ENCODE assay signal across 7 worm cellular contexts in genomic region chrV:14366487-14366962, ce11.
TF ChIP-seq lines count a peak whose summit lies in the region.

No protein-coding gene starts in this region.

TF ChIP-seq in whole organism, L1 larva, 84 proteins besides CTCF, POLR2A, EP300 and RAD21 (continues in another document):
- TF ChIP-seq lin-14 (GFP tag; optimal IDR thresholded peaks at IDR 0.05; lab: Kevin White, UChicago) (peak; percentile 66), hlh-4 (tag; optimal IDR thresholded peaks at IDR 0.05; lab: Kevin White, UChicago) (no peak), mef-2 (tag; optimal IDR thresholded peaks at IDR 0.05; lab: Kevin White, UChicago) (no peak), ceh-82 (tag; optimal IDR thresholded peaks at IDR 0.05; lab: Kevin White, UChicago) (peak in 1 of 3 experiments; percentile 18), blmp-1 (tag; optimal IDR thresholded peaks at IDR 0.05; lab: Kevin White, UChicago) (no peak), jun-1 (tag; optimal IDR thresholded peaks at IDR 0.05; lab: Kevin White, UChicago) (peak; percentile 60), lin-35 (GFP tag; optimal IDR thresholded peaks at IDR 0.05; lab: Kevin White, UChicago) (peak in 1 of 2 experiments; percentile 2), egl-27 (tag; optimal IDR thresholded peaks at IDR 0.05; lab: Kevin White, UChicago) (no peak), ceh-8 (GFP tag; optimal IDR thresholded peaks at IDR 0.05; lab: Kevin White, UChicago) (no peak), ceh-88 (GFP tag; IDR thresholded peaks at IDR 0.05; lab: Robert Waterston, UW) (no peak), C34B4.2 (tag; optimal IDR thresholded peaks at IDR 0.05; lab: Kevin White, UChicago) (no peak), ceh-63 (GFP tag; optimal IDR thresholded peaks at IDR 0.05; lab: Kevin White, UChicago) (no peak), fkh-10 (GFP tag; optimal IDR thresholded peaks at IDR 0.05; lab: Kevin White, UChicago) (peak; percentile 66)

TF ChIP-seq in whole organism, L2 larva, 48 proteins besides CTCF, POLR2A, EP300 and RAD21 (continues in another document):
- TF ChIP-seq alr-1 (tag; optimal IDR thresholded peaks at IDR 0.05; lab: Kevin White, UChicago): no peak
- TF ChIP-seq elt-3 (tag; optimal IDR thresholded peaks at IDR 0.05; lab: Kevin White, UChicago): no peak
- no peak for TF ChIP-seq nhr-129 (tag; optimal IDR thresholded peaks at IDR 0.05; lab: Kevin White, UChicago)
- peak; percentile 8 for TF ChIP-seq snpc-4 (tag; optimal IDR thresholded peaks at IDR 0.05; lab: Kevin White, UChicago)
- TF ChIP-seq sma-9 (GFP tag; optimal IDR thresholded peaks at IDR 0.05; lab: Kevin White, UChicago): peak; percentile 89
- no peak for TF ChIP-seq sma-9 (tag; optimal IDR thresholded peaks at IDR 0.05; lab: Kevin White, UChicago)
- peak; percentile 69 for TF ChIP-seq peb-1 (tag; optimal IDR thresholded peaks at IDR 0.05; lab: Kevin White, UChicago)
- no peak for TF ChIP-seq gmeb-1 (tag; optimal IDR thresholded peaks at IDR 0.05; lab: Kevin White, UChicago)
- TF ChIP-seq dmd-4 (tag; optimal IDR thresholded peaks at IDR 0.05; lab: Kevin White, UChicago): no peak
- TF ChIP-seq R02D3.7 (tag; optimal IDR thresholded peaks at IDR 0.05; lab: Kevin White, UChicago): no peak
- no peak for TF ChIP-seq ZK546.5 (tag; optimal IDR thresholded peaks at IDR 0.05; lab: Kevin White, UChicago)
- TF ChIP-seq ztf-4 (tag; optimal IDR thresholded peaks at IDR 0.05; lab: Kevin White, UChicago): no peak
- TF ChIP-seq ztf-1 (GFP tag; conservative IDR thresholded peaks at IDR 0.05; lab: Robert Waterston, UW): no peak
- peak; percentile 46 for TF ChIP-seq sma-3 (GFP tag; optimal IDR thresholded peaks at IDR 0.05; lab: Kevin White, UChicago)

TF ChIP-seq in whole organism, L3 larva, 47 proteins besides CTCF, POLR2A, EP300 and RAD21 (continues in another document):
- TF ChIP-seq unc-62 (GFP tag; optimal IDR thresholded peaks at IDR 0.05; lab: Kevin White, UChicago): peak; percentile 85
- TF ChIP-seq hmg-11 (tag; optimal IDR thresholded peaks at IDR 0.05; lab: Kevin White, UChicago): peak; percentile 83
- TF ChIP-seq fkh-10 (GFP tag; optimal IDR thresholded peaks at IDR 0.05; lab: Kevin White, UChicago): no peak
- peak; percentile 32 for TF ChIP-seq elt-2 (tag; optimal IDR thresholded peaks at IDR 0.05; lab: Kevin White, UChicago)
- no peak for TF ChIP-seq nhr-28 (tag; optimal IDR thresholded peaks at IDR 0.05; lab: Kevin White, UChicago)
- TF ChIP-seq lsy-12 (tag; optimal IDR thresholded peaks at IDR 0.05; lab: Kevin White, UChicago): peak; percentile 86
- TF ChIP-seq nhr-43 (tag; optimal IDR thresholded peaks at IDR 0.05; lab: Kevin White, UChicago; ENCODE audit: poor library complexity, severe bottlenecking): peak; percentile 74
- TF ChIP-seq zag-1 (tag; optimal IDR thresholded peaks at IDR 0.05; lab: Kevin White, UChicago): peak; percentile 65
- peak; percentile 24 for TF ChIP-seq lin-15B (tag; optimal IDR thresholded peaks at IDR 0.05; lab: Kevin White, UChicago)
- TF ChIP-seq ceh-9 (tag; optimal IDR thresholded peaks at IDR 0.05; lab: Kevin White, UChicago): no peak
- TF ChIP-seq R02D3.7 (tag; optimal IDR thresholded peaks at IDR 0.05; lab: Kevin White, UChicago): peak; percentile 52
- peak; percentile 44 for TF ChIP-seq snpc-4 (tag; optimal IDR thresholded peaks at IDR 0.05; lab: Kevin White, UChicago)
- peak; percentile 70 for TF ChIP-seq mdl-1 (tag; optimal IDR thresholded peaks at IDR 0.05; lab: Kevin White, UChicago)

TF ChIP-seq in whole organism, L4 larva, 104 proteins besides CTCF, POLR2A, EP300 and RAD21 (continues in another document):
- TF ChIP-seq nhr-76 (tag; optimal IDR thresholded peaks at IDR 0.05; lab: Kevin White, UChicago) (no peak), madf-5 (GFP tag; IDR thresholded peaks at IDR 0.05; lab: Robert Waterston, UW) (no peak), ZK546.5 (tag; optimal IDR thresholded peaks at IDR 0.05; lab: Kevin White, UChicago) (no peak), T20F7.1 (GFP tag; optimal IDR thresholded peaks at IDR 0.05; lab: Kevin White, UChicago) (no peak), nhr-41 (GFP tag; IDR thresholded peaks at IDR 0.05; lab: Robert Waterston, UW) (no peak), ceh-28 (tag; optimal IDR thresholded peaks at IDR 0.05; lab: Kevin White, UChicago) (no peak), D1046.2 (GFP tag; IDR thresholded peaks at IDR 0.05; lab: Robert Waterston, UW) (no peak), ceh-62 (tag; optimal IDR thresholded peaks at IDR 0.05; lab: Kevin White, UChicago) (no peak), F44E2.7 (GFP tag; IDR thresholded peaks at IDR 0.05; lab: Robert Waterston, UW) (no peak), arid-1 (GFP tag; conservative IDR thresholded peaks at IDR 0.05; lab: Robert Waterston, UW) (peak; percentile 50; the same call in 1 of the 2 replicates), spr-3 (GFP tag; optimal IDR thresholded peaks at IDR 0.05; lab: Kevin White, UChicago) (peak; percentile 33), rbr-2 (tag; optimal IDR thresholded peaks at IDR 0.05; lab: Kevin White, UChicago) (peak; percentile 87), daf-19 (GFP tag; conservative IDR thresholded peaks at IDR 0.05; lab: Robert Waterston, UW) (no peak), jun-1 (tag; optimal IDR thresholded peaks at IDR 0.05; lab: Kevin White, UChicago) (no peak), tag-97 (GFP tag; IDR thresholded peaks at IDR 0.05; lab: Robert Waterston, UW) (no peak)

TF ChIP-seq in whole organism, early embryonic, 17 proteins besides CTCF, POLR2A, EP300 and RAD21:
- TF ChIP-seq aly-1 (tag; optimal IDR thresholded peaks at IDR 0.05; lab: Kevin White, UChicago) (peak; percentile 16), ceh-36 (tag; optimal IDR thresholded peaks at IDR 0.05; lab: Kevin White, UChicago) (no peak), ets-7 (tag; optimal IDR thresholded peaks at IDR 0.05; lab: Kevin White, UChicago) (no peak), flt-1 (GFP tag; IDR thresholded peaks at IDR 0.05; lab: Robert Waterston, UW) (no peak), hmg-4 (GFP tag; optimal IDR thresholded peaks at IDR 0.05; lab: Kevin White, UChicago) (no peak)
TF ChIP-seq in whole organism, early embryonic: peak in this region for 1.

TF ChIP-seq in whole organism, late embryonic, 69 proteins besides CTCF, POLR2A, EP300 and RAD21:
- TF ChIP-seq pag-3 (tag; optimal IDR thresholded peaks at IDR 0.05; lab: Kevin White, UChicago; ENCODE audit: borderline replicate concordance): no peak
- TF ChIP-seq mec-3 (tag; optimal IDR thresholded peaks at IDR 0.05; lab: Kevin White, UChicago; ENCODE audit: borderline replicate concordance): peak; percentile 55
- no peak for TF ChIP-seq T23F11.4 (GFP tag; optimal IDR thresholded peaks at IDR 0.05; lab: Kevin White, UChicago)
- no peak for TF ChIP-seq ttx-3 (tag; optimal IDR thresholded peaks at IDR 0.05; lab: Kevin White, UChicago)
- peak; percentile 1 for TF ChIP-seq dmd-4 (tag; optimal IDR thresholded peaks at IDR 0.05; lab: Kevin White, UChicago; ENCODE audit: borderline replicate concordance)
- peak; percentile 42 for TF ChIP-seq C08G9.2 (tag; optimal IDR thresholded peaks at IDR 0.05; lab: Kevin White, UChicago)
- TF ChIP-seq ref-2 (tag; optimal IDR thresholded peaks at IDR 0.05; lab: Kevin White, UChicago): peak; percentile 15
- peak; percentile 2 for TF ChIP-seq sdc-2 (tag; optimal IDR thresholded peaks at IDR 0.05; lab: Kevin White, UChicago)

TF ChIP-seq in whole organism, young adult, 124 proteins besides CTCF, POLR2A, EP300 and RAD21 (continues in another document):
- TF ChIP-seq K11D2.4 (GFP tag; IDR thresholded peaks at IDR 0.05; lab: Robert Waterston, UW) (peak; percentile 68), dox-1 (GFP tag; IDR thresholded peaks at IDR 0.05; lab: Robert Waterston, UW) (0 out of 2 replicates have a peak, but pooled peaks have one; percentile 39), nhr-80 (tag; optimal IDR thresholded peaks at IDR 0.05; lab: Kevin White, UChicago) (peak; percentile 28), nhr-27 (tag; optimal IDR thresholded peaks at IDR 0.05; lab: Kevin White, UChicago) (no peak), nhr-90 (tag; optimal IDR thresholded peaks at IDR 0.05; lab: Kevin White, UChicago) (peak; percentile 5), F52B5.7 (tag; optimal IDR thresholded peaks at IDR 0.05; lab: Kevin White, UChicago) (peak; percentile 31), aptf-2 (GFP tag; conservative IDR thresholded peaks at IDR 0.05; lab: Robert Waterston, UW) (no peak), ztf-28 (GFP tag; IDR thresholded peaks at IDR 0.05; lab: Robert Waterston, UW) (no peak), K12H6.12 (tag; optimal IDR thresholded peaks at IDR 0.05; lab: Kevin White, UChicago) (peak; percentile 48), snpc-4 (GFP tag; optimal IDR thresholded peaks at IDR 0.05; lab: Kevin White, UChicago) (no peak), snpc-4 (tag; optimal IDR thresholded peaks at IDR 0.05; lab: Kevin White, UChicago) (peak in 2 of 4 experiments; percentile 55 to 58), cebp-2 (GFP tag; IDR thresholded peaks at IDR 0.05; lab: Robert Waterston, UW) (no peak), chd-7 (tag; optimal IDR thresholded peaks at IDR 0.05; lab: Kevin White, UChicago) (peak; percentile 41), Y53G8AR.9 (GFP tag; conservative IDR thresholded peaks at IDR 0.05; lab: Robert Waterston, UW) (no peak), lsl-1 (GFP tag; optimal IDR thresholded peaks at IDR 0.05; lab: Kevin White, UChicago) (no peak), cebp-1 (GFP tag; IDR thresholded peaks at IDR 0.05; lab: Robert Waterston, UW) (no peak), cebp-1 (tag; optimal IDR thresholded peaks at IDR 0.05; lab: Kevin White, UChicago) (peak; percentile 57), lin-40 (tag; optimal IDR thresholded peaks at IDR 0.05; lab: Kevin White, UChicago) (peak; percentile 66), unc-62 (GFP tag; optimal IDR thresholded peaks at IDR 0.05; lab: Kevin White, UChicago) (no peak), lin-35 (GFP tag; optimal IDR thresholded peaks at IDR 0.05; lab: Kevin White, UChicago) (peak in 1 of 3 experiments; percentile 25), akir-1 (GFP tag; optimal IDR thresholded peaks at IDR 0.05; lab: Kevin White, UChicago) (no peak), tbp1 (GFP tag; optimal IDR thresholded peaks at IDR 0.05; lab: Kevin White, UChicago) (peak; percentile 34), nfyb-1 (GFP tag; IDR thresholded peaks at IDR 0.05; lab: Robert Waterston, UW) (peak; percentile 39; the same call in 1 of the 2 replicates), lin-26 (GFP tag; IDR thresholded peaks at IDR 0.05; lab: Robert Waterston, UW) (peak; percentile 51; the same call in 1 of the 2 replicates), ztf-25 (GFP tag; IDR thresholded peaks at IDR 0.05; lab: Robert Waterston, UW) (no peak), pbrm-1 (GFP tag; IDR thresholded peaks at IDR 0.05; lab: Robert Waterston, UW) (0 out of 2 replicates have a peak, but pooled peaks have one; percentile 40), F10E7.11 (tag; optimal IDR thresholded peaks at IDR 0.05; lab: Kevin White, UChicago) (no peak), die-1 (tag; optimal IDR thresholded peaks at IDR 0.05; lab: Kevin White, UChicago) (peak; percentile 16), rec-8 (tag; optimal IDR thresholded peaks at IDR 0.05; lab: Kevin White, UChicago) (no peak), ztf-18 (tag; optimal IDR thresholded peaks at IDR 0.05; lab: Kevin White, UChicago) (peak; percentile 36), egrh-3 (GFP tag; IDR thresholded peaks at IDR 0.05; lab: Robert Waterston, UW) (peak; percentile 86)
